Worm (Caenorhabditis elegans): ENCODE data around the gene R03G5.6.
A peak's percentile ranks its signal among the peaks of the same experiment; 100 is the strongest.

R03G5.6 gene

DNA sequence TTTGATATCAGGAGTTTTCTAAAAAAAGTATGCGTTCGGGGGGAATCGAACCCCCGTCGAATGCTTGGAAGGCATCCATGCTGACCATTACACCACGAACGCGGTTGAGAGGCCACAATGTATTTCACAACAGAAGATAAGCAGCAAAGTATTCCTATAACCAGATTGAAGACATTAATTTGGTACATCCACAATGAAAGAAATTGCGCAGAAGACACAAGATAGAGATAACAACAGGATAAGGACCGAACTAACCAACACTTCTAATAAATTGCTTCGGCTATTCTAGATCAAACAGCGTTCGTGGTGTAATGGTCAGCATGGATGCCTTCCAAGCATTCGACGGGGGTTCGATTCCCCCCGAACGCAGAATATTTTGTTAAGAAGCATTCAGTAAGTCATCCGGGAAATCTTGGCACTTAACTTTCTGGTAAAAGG, 22.4 kb downstream of the R03G5.6 start (continued):
- TF ChIP-seq attf-6 (GFP tag; IDR thresholded peaks at IDR 0.05) (no peak), unc-62 (GFP tag; optimal IDR thresholded peaks at IDR 0.05) (no peak), bed-2 (GFP tag; IDR thresholded peaks at IDR 0.05) (no peak), pbrm-1 (GFP tag; IDR thresholded peaks at IDR 0.05) (peak; percentile 74), nhr-179 (tag; optimal IDR thresholded peaks at IDR 0.05) (no peak), nhr-27 (tag; optimal IDR thresholded peaks at IDR 0.05) (no peak), B0019.2 (GFP tag; conservative IDR thresholded peaks at IDR 0.05) (no peak), F57C9.4 (tag; optimal IDR thresholded peaks at IDR 0.05) (no peak), C17E4.6 (GFP tag; IDR thresholded peaks at IDR 0.05) (no peak), nhr-80 (tag; optimal IDR thresholded peaks at IDR 0.05) (peak; percentile 18), lsl-1 (GFP tag; optimal IDR thresholded peaks at IDR 0.05) (no peak), aptf-3 (GFP tag; IDR thresholded peaks at IDR 0.05) (no peak), attf-5 (GFP tag; optimal IDR thresholded peaks at IDR 0.05) (peak; percentile 23), ceh-27 (GFP tag; optimal IDR thresholded peaks at IDR 0.05) (peak; percentile 27), cebp-1 (GFP tag; IDR thresholded peaks at IDR 0.05) (peak; percentile 63; the same call in 1 of the 2 replicates), cebp-1 (tag; optimal IDR thresholded peaks at IDR 0.05) (peak; percentile 70), dox-1 (GFP tag; IDR thresholded peaks at IDR 0.05) (peak; percentile 79), F52B5.7 (tag; optimal IDR thresholded peaks at IDR 0.05) (peak; percentile 72), akir-1 (GFP tag; optimal IDR thresholded peaks at IDR 0.05) (no peak), lir-1 (GFP tag; conservative IDR thresholded peaks at IDR 0.05) (peak; percentile 42; the same call in 1 of the 2 replicates), mcd-1 (GFP tag; IDR thresholded peaks at IDR 0.05) (no peak; the same call in 1 of the 2 replicates), ceh-91 (GFP tag; IDR thresholded peaks at IDR 0.05) (no peak), sdz-38 (tag; optimal IDR thresholded peaks at IDR 0.05) (no peak), gei-17 (GFP tag; optimal IDR thresholded peaks at IDR 0.05) (peak; percentile 34), F57A8.1 (GFP tag; optimal IDR thresholded peaks at IDR 0.05) (peak; percentile 39), fkh-3 (tag; optimal IDR thresholded peaks at IDR 0.05) (no peak), ekl-4 (GFP tag; IDR thresholded peaks at IDR 0.05) (peak; percentile 63; the same call in 1 of the 2 replicates), K11D2.4 (GFP tag; IDR thresholded peaks at IDR 0.05) (peak; percentile 42; the same call in 1 of the 2 replicates), F10E7.11 (tag; optimal IDR thresholded peaks at IDR 0.05) (peak; percentile 15), lin-54 (GFP tag; optimal IDR thresholded peaks at IDR 0.05) (peak; percentile 25), ama-1 (optimal IDR thresholded peaks at IDR 0.05) (no peak), ama-1 (GFP tag; optimal IDR thresholded peaks at IDR 0.05) (peak in 1 of 2 experiments; percentile 44), B0261.1 (tag; optimal IDR thresholded peaks at IDR 0.05) (peak; percentile 91), bed-1 (GFP tag; IDR thresholded peaks at IDR 0.05) (0 out of 2 replicates have a peak, but pooled peaks have one; percentile 9), ztf-26 (tag; optimal IDR thresholded peaks at IDR 0.05) (peak; percentile 52), tbx-9 (tag; optimal IDR thresholded peaks at IDR 0.05; ENCODE audit: borderline replicate concordance) (no peak), zim-3 (tag; optimal IDR thresholded peaks at IDR 0.05) (peak; percentile 52), him-1 (tag; optimal IDR thresholded peaks at IDR 0.05) (peak; percentile 79), madf-10 (tag; optimal IDR thresholded peaks at IDR 0.05) (peak; percentile 62), madf-3 (GFP tag; IDR thresholded peaks at IDR 0.05) (no peak), sptf-2 (GFP tag; optimal IDR thresholded peaks at IDR 0.05) (no peak), F37B4.10 (GFP tag; IDR thresholded peaks at IDR 0.05) (no peak), tlf-1 (GFP tag; optimal IDR thresholded peaks at IDR 0.05) (peak; percentile 46), Y79H2A.3 (GFP tag; conservative IDR thresholded peaks at IDR 0.05) (0 out of 2 replicates have a peak, but pooled peaks have one; percentile 48), ceh-79 (tag; optimal IDR thresholded peaks at IDR 0.05) (peak; percentile 41), snpc-1.3 (tag; optimal IDR thresholded peaks at IDR 0.05; ENCODE audit: insufficient read depth) (peak; percentile 50), ets-4 (GFP tag; optimal IDR thresholded peaks at IDR 0.05) (no peak), unc-130 (GFP tag; optimal IDR thresholded peaks at IDR 0.05) (no peak), mel-28 (tag; optimal IDR thresholded peaks at IDR 0.05; ENCODE audit: borderline replicate concordance) (no peak), hmg-20 (GFP tag; IDR thresholded peaks at IDR 0.05) (peak; percentile 17; the same call in 1 of the 2 replicates)

All from whole organism, young adult.